Worm (Caenorhabditis elegans) whole organism, L1 larva: ENCODE data around the gene srt-20.

Experiments used
- aly-2 ChIP-seq: fragments of 150-350 bp; optimal IDR thresholded peaks from 2 replicates; lab custom pipeline; 2014; ENCODE audit warnings: missing biosample characterization, missing genetic modification characterization
- dpl-1 ChIP-seq, 3 experiments: fragments of 150-350 bp in 2 of 3; sonication (generic microtip) in 1 of 3; optimal IDR thresholded peaks; 2 replicates each; lab custom pipeline; 2014 to 2017; ENCODE audit warnings: missing biosample characterization in 3 of 3, missing genetic modification characterization in 3 of 3, missing genetic modification reagents in 3 of 3
- efl-3 ChIP-seq: fragments of 200-800 bp; sonication (Bioruptor generic); optimal IDR thresholded peaks from 2 replicates; lab custom pipeline; 2018; ENCODE audit warnings: mild to moderate bottlenecking, missing genetic modification characterization, missing compliant biosample characterization
- lir-3 ChIP-seq: sonication (generic microtip); optimal IDR thresholded peaks from 2 replicates; lab custom pipeline; 2016; ENCODE audit warnings: mild to moderate bottlenecking, missing genetic modification characterization, moderate library complexity, missing compliant biosample characterization; ENCODE audit not compliant: poor library complexity
- nhr-237 ChIP-seq: fragments of 150-350 bp; optimal IDR thresholded peaks from 2 replicates; lab custom pipeline; 2014; ENCODE audit warnings: missing biosample characterization, missing genetic modification characterization
- snpc-4 ChIP-seq: fragments of 150-350 bp; optimal IDR thresholded peaks from 2 replicates; lab custom pipeline; 2014; ENCODE audit warnings: missing biosample characterization, missing genetic modification characterization

ce11 chrV:4319867-4320266, 41.2 kb upstream of the srt-20 start, which contains the start of gene ZC132.9:
- no peak for TF ChIP-seq nhr-237
- no peak for TF ChIP-seq aly-2 (tag; lab: Kevin White, UChicago)
- TF ChIP-seq lir-3, result no peak
- TF ChIP-seq efl-3 (GFP tag; lab: Kevin White, UChicago), result no peak
- TF ChIP-seq snpc-4 (tag; lab: Kevin White, UChicago), result no peak
- no peak for TF ChIP-seq dpl-1 (GFP tag; optimal IDR thresholded peaks at IDR 0.05; lab: Kevin White, UChicago)
